Worm (Caenorhabditis elegans) whole organism, L2 larva: Measurements from ENCODE around the gene pcf-11.

Source experiments
- C34F6.9 ChIP-seq: fragments of 150-350 bp; optimal IDR thresholded peaks from 2 replicates; lab custom pipeline; 2014; ENCODE audit warnings: missing biosample characterization, missing genetic modification characterization
- F13H6.1 ChIP-seq: sonication (generic microtip); optimal IDR thresholded peaks from 2 replicates; lab custom pipeline; 2016; ENCODE audit warnings: missing genetic modification characterization, missing compliant biosample characterization
- R02D3.7 ChIP-seq: fragments of 150-350 bp; optimal IDR thresholded peaks from 2 replicates; lab custom pipeline; 2014; ENCODE audit warnings: missing biosample characterization, missing genetic modification characterization
- Y55F3AM.14 ChIP-seq: fragments of 200-800 bp; sonication (Bioruptor generic); optimal IDR thresholded peaks from 2 replicates; lab custom pipeline; 2018; ENCODE audit warnings: mild to moderate bottlenecking, missing genetic modification characterization, missing compliant biosample characterization
- ZK546.5 ChIP-seq: sonication (generic microtip); optimal IDR thresholded peaks from 2 replicates; lab custom pipeline; 2017; ENCODE audit warnings: missing biosample characterization, missing genetic modification characterization
- alr-1 ChIP-seq: fragments of 150-350 bp; optimal IDR thresholded peaks from 2 replicates; lab custom pipeline; 2014; ENCODE audit warnings: missing biosample characterization, missing genetic modification characterization
- aly-2 ChIP-seq: fragments of 150-350 bp; optimal IDR thresholded peaks from 2 replicates; lab custom pipeline; 2014; ENCODE audit warnings: missing biosample characterization, missing genetic modification characterization
- ama-1 ChIP-seq: fragments of 150-350 bp; optimal IDR thresholded peaks from 2 replicates; lab custom pipeline; 2018; ENCODE audit warnings: inconsistent platforms
- blmp-1 ChIP-seq: sonication (generic microtip); optimal IDR thresholded peaks from 2 replicates; lab custom pipeline; 2017; ENCODE audit warnings: missing genetic modification characterization, mild to moderate bottlenecking, missing compliant biosample characterization, antibody characterized with exemption, moderate library complexity; ENCODE audit not compliant: insufficient read depth
- ceh-16 ChIP-seq: fragments of 150-350 bp; optimal IDR thresholded peaks from 2 replicates; lab custom pipeline; 2014; ENCODE audit warnings: missing biosample characterization, missing genetic modification characterization
- ceh-82 ChIP-seq: fragments of 150-350 bp; optimal IDR thresholded peaks from 2 replicates; lab custom pipeline; 2014; ENCODE audit warnings: missing biosample characterization, missing genetic modification characterization
- crh-2 ChIP-seq: sonication (generic microtip); optimal IDR thresholded peaks from 2 replicates; lab custom pipeline; 2017; ENCODE audit warnings: missing biosample characterization, missing genetic modification characterization
- dmd-4 ChIP-seq: sonication (generic microtip); optimal IDR thresholded peaks from 2 replicates; lab custom pipeline; 2017; ENCODE audit warnings: missing biosample characterization, missing genetic modification characterization
- egl-27 ChIP-seq: sonication (generic microtip); optimal IDR thresholded peaks from 3 replicates; lab custom pipeline; 2017; ENCODE audit warnings: missing biosample characterization, missing genetic modification reagents, missing genetic modification characterization
- elt-1 ChIP-seq: fragments of 150-350 bp; optimal IDR thresholded peaks from 2 replicates; lab custom pipeline; 2014; ENCODE audit warnings: missing biosample characterization, missing genetic modification characterization
- elt-3 ChIP-seq: sonication (generic microtip); optimal IDR thresholded peaks from 2 replicates; lab custom pipeline; 2017; ENCODE audit warnings: missing biosample characterization, missing genetic modification characterization
- fos-1 ChIP-seq: fragments of 150-350 bp; optimal IDR thresholded peaks from 2 replicates; lab custom pipeline; 2014; ENCODE audit warnings: missing biosample characterization, missing genetic modification characterization
- gmeb-1 ChIP-seq: fragments of 150-350 bp; optimal IDR thresholded peaks from 2 replicates; lab custom pipeline; 2014; ENCODE audit warnings: missing biosample characterization, missing genetic modification characterization
- lin-11 ChIP-seq: fragments of 150-350 bp; sonication (generic microtip); optimal IDR thresholded peaks from 2 replicates; lab custom pipeline; 2014; ENCODE audit warnings: missing biosample characterization, missing genetic modification characterization, inconsistent platforms, mixed read lengths
- lin-13 ChIP-seq: fragments of 150-350 bp; optimal IDR thresholded peaks from 2 replicates; lab custom pipeline; 2014; ENCODE audit warnings: missing biosample characterization, missing genetic modification reagents, missing genetic modification characterization
- lin-39 ChIP-seq: fragments of 150-350 bp; optimal IDR thresholded peaks from 2 replicates; lab custom pipeline; 2014; ENCODE audit warnings: missing biosample characterization, missing genetic modification reagents, missing genetic modification characterization
- lsy-2 ChIP-seq, 2 experiments: fragments of 150-350 bp in 1 of 2; sonication (generic microtip) in 1 of 2; optimal IDR thresholded peaks; 2 replicates each; lab custom pipeline; 2014 to 2017; ENCODE audit warnings: missing biosample characterization in 2 of 2, missing genetic modification characterization in 2 of 2
- mab-5 ChIP-seq: fragments of 150-350 bp; optimal IDR thresholded peaks from 2 replicates; lab custom pipeline; 2014; ENCODE audit warnings: missing biosample characterization, missing genetic modification characterization
- mbf-1 ChIP-seq: sonication (generic microtip); optimal IDR thresholded peaks from 2 replicates; lab custom pipeline; 2017; ENCODE audit warnings: missing biosample characterization, missing genetic modification characterization
- mdl-1 ChIP-seq, 2 experiments: fragments of 150-350 bp in 1 of 2; sonication (generic microtip) in 1 of 2; optimal IDR thresholded peaks; 2 replicates each; lab custom pipeline; 2017; ENCODE audit warnings: missing biosample characterization in 2 of 2, missing genetic modification characterization in 2 of 2
- nhr-10 ChIP-seq: sonication (generic microtip); optimal IDR thresholded peaks from 2 replicates; lab custom pipeline; 2017; ENCODE audit warnings: missing biosample characterization, missing genetic modification characterization
- nhr-11 ChIP-seq: fragments of 150-350 bp; optimal IDR thresholded peaks from 2 replicates; lab custom pipeline; 2014; ENCODE audit warnings: missing biosample characterization, missing genetic modification characterization
- nhr-12 ChIP-seq: fragments of 150-350 bp; optimal IDR thresholded peaks from 2 replicates; lab custom pipeline; 2014; ENCODE audit warnings: missing biosample characterization, missing genetic modification characterization
- nhr-129 ChIP-seq: fragments of 150-350 bp; optimal IDR thresholded peaks from 2 replicates; lab custom pipeline; 2014; ENCODE audit warnings: missing biosample characterization, missing genetic modification characterization
- nhr-21 ChIP-seq: fragments of 150-350 bp; optimal IDR thresholded peaks from 2 replicates; lab custom pipeline; 2014; ENCODE audit warnings: missing biosample characterization, missing genetic modification characterization
- nhr-23 ChIP-seq: fragments of 150-350 bp; optimal IDR thresholded peaks from 2 replicates; lab custom pipeline; 2014; ENCODE audit warnings: missing biosample characterization, missing genetic modification reagents, missing genetic modification characterization
- nhr-237 ChIP-seq: fragments of 150-350 bp; optimal IDR thresholded peaks from 2 replicates; lab custom pipeline; 2014; ENCODE audit warnings: missing biosample characterization, missing genetic modification characterization
- nhr-25 ChIP-seq: fragments of 150-350 bp; sonication (generic microtip); optimal IDR thresholded peaks from 3 replicates; lab custom pipeline; 2014; ENCODE audit warnings: missing biosample characterization, missing genetic modification characterization
- nhr-6 ChIP-seq: fragments of 150-350 bp; optimal IDR thresholded peaks from 2 replicates; lab custom pipeline; 2014; ENCODE audit warnings: missing biosample characterization, missing genetic modification characterization
- nhr-77 ChIP-seq: fragments of 150-350 bp; optimal IDR thresholded peaks from 2 replicates; lab custom pipeline; 2014; ENCODE audit warnings: missing biosample characterization, missing genetic modification characterization
- peb-1 ChIP-seq: fragments of 150-350 bp; optimal IDR thresholded peaks from 2 replicates; lab custom pipeline; 2014; ENCODE audit warnings: missing biosample characterization, missing genetic modification characterization
- sem-4 ChIP-seq: fragments of 150-350 bp; optimal IDR thresholded peaks from 2 replicates; lab custom pipeline; 2014; ENCODE audit warnings: missing biosample characterization, missing genetic modification reagents, missing genetic modification characterization
- skn-1 ChIP-seq: sonication (generic microtip); optimal IDR thresholded peaks from 2 replicates; lab custom pipeline; 2017; ENCODE audit warnings: missing biosample characterization, missing genetic modification characterization
- sma-3 ChIP-seq: sonication (generic microtip); optimal IDR thresholded peaks from 2 replicates; lab custom pipeline; 2016; ENCODE audit warnings: missing genetic modification reagents, missing genetic modification characterization, missing compliant biosample characterization
- sma-9 ChIP-seq, 2 experiments: fragments of 150-350 bp in 1 of 2; sonication (generic microtip) in 1 of 2; optimal IDR thresholded peaks; 2 replicates each; lab custom pipeline; 2014 to 2016; ENCODE audit warnings: missing genetic modification characterization in 2 of 2, mild to moderate bottlenecking in 1 of 2, missing biosample characterization in 1 of 2, missing compliant biosample characterization in 1 of 2, missing genetic modification reagents in 1 of 2, moderate library complexity in 1 of 2
- snpc-4 ChIP-seq: fragments of 150-350 bp; optimal IDR thresholded peaks from 2 replicates; lab custom pipeline; 2014; ENCODE audit warnings: missing biosample characterization, missing genetic modification characterization
- unc-39 ChIP-seq: fragments of 150-350 bp; optimal IDR thresholded peaks from 2 replicates; lab custom pipeline; 2014; ENCODE audit warnings: missing biosample characterization, missing genetic modification characterization
- unc-55 ChIP-seq: fragments of 150-350 bp; sonication (generic microtip); optimal IDR thresholded peaks from 3 replicates; lab custom pipeline; 2014; ENCODE audit warnings: missing biosample characterization, missing genetic modification reagents, missing genetic modification characterization
- unc-62 ChIP-seq: fragments of 150-350 bp; optimal IDR thresholded peaks from 2 replicates; lab custom pipeline; 2014; ENCODE audit warnings: missing biosample characterization, missing genetic modification reagents, missing genetic modification characterization
- zag-1 ChIP-seq: fragments of 150-350 bp; optimal IDR thresholded peaks from 2 replicates; lab custom pipeline; 2014; ENCODE audit warnings: missing biosample characterization, missing genetic modification characterization
- ztf-1 ChIP-seq: fragments of 200-800 bp; sonication (Bioruptor generic); conservative IDR thresholded peaks from 2 replicates; pipeline ENCODE4 v1.3.6; 2022; ENCODE audit warnings: missing genetic modification characterization, missing compliant biosample characterization
- ztf-11 ChIP-seq: sonication (generic microtip); optimal IDR thresholded peaks from 2 replicates; lab custom pipeline; 2017; ENCODE audit warnings: missing biosample characterization, missing genetic modification characterization
- ztf-4 ChIP-seq: fragments of 150-350 bp; optimal IDR thresholded peaks from 2 replicates; lab custom pipeline; 2014; ENCODE audit warnings: missing biosample characterization, missing genetic modification characterization

Gene pcf-11

DNA sequence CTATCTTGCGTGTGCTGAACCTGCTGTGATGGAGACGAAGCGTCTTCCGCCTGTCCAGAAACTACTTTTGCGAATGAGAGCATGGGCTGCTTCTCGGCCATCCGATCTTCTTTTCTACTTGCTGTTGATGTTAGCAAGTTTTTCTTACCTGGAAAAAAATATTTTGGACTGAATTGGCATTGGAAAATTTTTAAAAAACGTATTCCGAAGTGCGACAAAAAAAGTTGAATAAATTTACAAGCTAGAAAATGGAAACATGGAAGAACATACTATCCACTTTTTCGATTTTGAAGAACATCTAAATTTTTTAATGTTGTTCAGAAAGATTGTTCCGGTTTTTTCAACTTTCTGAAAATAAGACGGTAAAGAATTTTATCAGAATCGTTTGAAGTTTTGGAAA is 7.2 kb upstream of the pcf-11 start, which contains the start of gene larp-1:
larp-1 (minus strand) TSS at position 101 of the 400 bp plus-strand sequence.
- no peak for TF ChIP-seq nhr-10 (tag; lab: Kevin White, UChicago)
- TF ChIP-seq ztf-11: no peak
- TF ChIP-seq dmd-4: no peak

DNA sequence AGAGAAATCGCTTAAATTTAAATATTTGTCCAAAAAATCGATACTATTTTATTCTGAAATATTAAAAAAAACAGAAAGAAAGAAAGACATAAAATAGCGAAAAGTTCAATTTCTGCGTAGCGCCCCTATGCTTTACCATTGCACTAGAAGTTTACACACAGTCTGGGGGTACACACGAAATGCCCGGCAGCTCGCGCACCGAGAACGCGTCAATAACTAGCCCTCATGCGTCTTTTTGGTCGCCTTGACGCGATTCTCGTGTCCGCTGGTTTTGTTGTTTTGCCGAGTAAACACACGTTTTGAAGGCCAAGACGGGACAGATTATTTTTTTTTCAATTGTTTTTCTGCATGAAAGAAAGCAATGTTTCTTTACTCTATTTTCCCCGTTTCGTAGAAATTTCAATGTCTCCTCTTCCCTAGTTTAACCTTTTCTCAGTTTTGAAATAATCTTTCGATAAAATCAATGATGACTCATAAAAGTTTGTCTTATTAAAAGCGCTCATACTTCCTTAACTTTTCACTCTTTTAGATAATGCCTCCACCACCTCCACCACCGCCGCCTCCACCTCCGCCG is 6.5 kb upstream of the pcf-11 start, which contains the start of gene wip-1:
wip-1 (plus strand) TSS at position 524 of the 574 bp plus-strand sequence.
- peak; percentile 75 for TF ChIP-seq lin-39
- peak; percentile 99 for TF ChIP-seq sma-3 (GFP tag; lab: Kevin White, UChicago)
- TF ChIP-seq blmp-1: peak; percentile 84
- peak; percentile 96 for TF ChIP-seq mab-5 (tag; lab: Kevin White, UChicago)
- peak; percentile 73 for TF ChIP-seq nhr-12 (tag; lab: Kevin White, UChicago)
- peak; percentile 95 for TF ChIP-seq Y55F3AM.14 (GFP tag; lab: Kevin White, UChicago)
- TF ChIP-seq elt-1 (tag; lab: Kevin White, UChicago): no peak
- TF ChIP-seq R02D3.7 (tag; lab: Kevin White, UChicago): peak; percentile 44
- TF ChIP-seq peb-1 (tag; lab: Kevin White, UChicago): no peak
- TF ChIP-seq skn-1 (tag; lab: Kevin White, UChicago): no peak
- TF ChIP-seq sma-9 (GFP tag; optimal IDR thresholded peaks at IDR 0.05; lab: Kevin White, UChicago): peak; percentile 96
- TF ChIP-seq sma-9 (tag; optimal IDR thresholded peaks at IDR 0.05; lab: Kevin White, UChicago): no peak
- TF ChIP-seq unc-39: no peak
- TF ChIP-seq nhr-10 (tag; lab: Kevin White, UChicago): peak; percentile 82
- TF ChIP-seq dmd-4: peak; percentile 40
- TF ChIP-seq mbf-1 (tag; lab: Kevin White, UChicago): peak; percentile 52
- TF ChIP-seq ztf-1: no peak
- TF ChIP-seq nhr-11: peak; percentile 77
- TF ChIP-seq gmeb-1: peak; percentile 96
- peak; percentile 88 for TF ChIP-seq snpc-4 (tag; lab: Kevin White, UChicago)
- peak; percentile 99 for TF ChIP-seq fos-1 (tag; lab: Kevin White, UChicago)
- TF ChIP-seq nhr-23 (tag; lab: Kevin White, UChicago): no peak
- peak; percentile 75 for TF ChIP-seq ceh-82
- TF ChIP-seq zag-1 (tag; lab: Kevin White, UChicago): peak; percentile 94
- peak; percentile 94 for TF ChIP-seq nhr-6 (tag; lab: Kevin White, UChicago)
- TF ChIP-seq ama-1 (lab: Kevin White, UChicago): peak; percentile 66
- peak; percentile 99 for TF ChIP-seq F13H6.1 (tag; lab: Kevin White, UChicago)
- TF ChIP-seq ZK546.5 (tag; lab: Kevin White, UChicago): peak; percentile 61
- peak; percentile 99 for TF ChIP-seq nhr-25 (tag; lab: Kevin White, UChicago)
- peak; percentile 61 for TF ChIP-seq unc-62
- TF ChIP-seq egl-27 (tag; lab: Kevin White, UChicago): peak; percentile 71
- peak; percentile 59 for TF ChIP-seq nhr-237
- no peak for TF ChIP-seq alr-1 (tag; lab: Kevin White, UChicago)
- no peak for TF ChIP-seq aly-2
- no peak for TF ChIP-seq elt-3 (tag; lab: Kevin White, UChicago)
- TF ChIP-seq unc-55 (GFP tag; lab: Kevin White, UChicago): peak; percentile 99
- peak; percentile 96 for TF ChIP-seq ztf-4 (tag; lab: Kevin White, UChicago)
- TF ChIP-seq nhr-129: peak; percentile 98
- TF ChIP-seq ztf-11: no peak
- TF ChIP-seq lsy-2 (tag; optimal IDR thresholded peaks at IDR 0.05; lab: Kevin White, UChicago): peak; percentile 92 to 97
- TF ChIP-seq nhr-77 (tag; lab: Kevin White, UChicago): peak; percentile 75
- peak; percentile 99 for TF ChIP-seq crh-2 (tag; lab: Kevin White, UChicago)
- TF ChIP-seq sem-4: peak; percentile 98
- TF ChIP-seq nhr-21: peak; percentile 96
- TF ChIP-seq lin-13 (GFP tag; lab: Kevin White, UChicago): peak; percentile 95
- peak; percentile 99 for TF ChIP-seq lin-11 (tag; lab: Kevin White, UChicago)
- peak; percentile 99 for TF ChIP-seq C34F6.9
- TF ChIP-seq ceh-16 (tag; lab: Kevin White, UChicago): peak; percentile 63
- peak; percentile 14 to 81 for TF ChIP-seq mdl-1 (tag; optimal IDR thresholded peaks at IDR 0.05; lab: Kevin White, UChicago)
